Worm (Caenorhabditis elegans): ENCODE results near the gene K07D4.9.

ce11 chrII:3999537-3999936 lies 28.8 kb upstream of the K07D4.9 start:
- TF ChIP-seq ama-1 (optimal IDR thresholded peaks at IDR 0.05) (no peak), aly-1 (tag; optimal IDR thresholded peaks at IDR 0.05) (no peak), flt-1 (GFP tag; IDR thresholded peaks at IDR 0.05) (no peak), tbx-37 (GFP tag; conservative IDR thresholded peaks at IDR 0.05) (no peak), hmbx-1 (tag; optimal IDR thresholded peaks at IDR 0.05) (no peak)
